Worm (Caenorhabditis elegans) whole organism, young adult: ENCODE results near the gene cpt-1.

Experiments
- B0336.3 ChIP-seq: fragments of 200-800 bp; sonication (Bioruptor generic); IDR thresholded peaks from 2 replicates; pipeline ENCODE4 v1.3.6; 2022; ENCODE audit warnings: missing genetic modification characterization, missing compliant biosample characterization
- F33H1.4 ChIP-seq: fragments of 200-800 bp; sonication (Bioruptor generic); IDR thresholded peaks from 2 replicates; pipeline ENCODE4 v1.3.6; 2022; ENCODE audit warnings: missing genetic modification reagents, missing genetic modification characterization, missing compliant biosample characterization
- F37B4.10 ChIP-seq: fragments of 200-800 bp; sonication (Bioruptor generic); IDR thresholded peaks from 2 replicates; pipeline ENCODE4 v1.3.6; 2022; ENCODE audit warnings: missing genetic modification characterization, missing compliant biosample characterization
- F49E8.2 ChIP-seq: sonication (generic microtip); optimal IDR thresholded peaks from 3 replicates; lab custom pipeline; 2017; ENCODE audit warnings: missing genetic modification characterization, mild to moderate bottlenecking, missing compliant biosample characterization, antibody characterized with exemption, moderate library complexity; ENCODE audit not compliant: insufficient read depth
- F52B5.7 ChIP-seq: sonication (generic microtip); optimal IDR thresholded peaks from 2 replicates; lab custom pipeline; 2016; ENCODE audit warnings: mild to moderate bottlenecking, missing genetic modification characterization, missing compliant biosample characterization
- F55B11.4 ChIP-seq: sonication (generic microtip); optimal IDR thresholded peaks from 2 replicates; lab custom pipeline; 2016; ENCODE audit warnings: missing compliant biosample characterization, missing genetic modification characterization, borderline replicate concordance; ENCODE audit not compliant: insufficient read depth
- F57C9.4 ChIP-seq: sonication (generic microtip); optimal IDR thresholded peaks from 2 replicates; lab custom pipeline; 2017; ENCODE audit warnings: mild to moderate bottlenecking, missing genetic modification characterization, missing compliant biosample characterization
- Y95B8A.8 ChIP-seq: fragments of 200-800 bp; sonication (Bioruptor generic); IDR thresholded peaks from 2 replicates; pipeline ENCODE4 v1.3.6; 2022; ENCODE audit warnings: missing genetic modification reagents, missing genetic modification characterization, missing compliant biosample characterization
- akir-1 ChIP-seq: fragments of 200-800 bp; sonication (Bioruptor generic); optimal IDR thresholded peaks from 2 replicates; lab custom pipeline; 2018; ENCODE audit warnings: mild to moderate bottlenecking, missing genetic modification characterization, moderate library complexity, missing compliant biosample characterization
- athp-1 ChIP-seq: sonication (generic microtip); optimal IDR thresholded peaks from 2 replicates; lab custom pipeline; 2017; ENCODE audit warnings: mild to moderate bottlenecking, missing genetic modification characterization, missing compliant biosample characterization
- attf-5 ChIP-seq: fragments of 200-800 bp; sonication (Bioruptor generic); optimal IDR thresholded peaks from 2 replicates; lab custom pipeline; 2018; ENCODE audit warnings: mild to moderate bottlenecking, missing genetic modification characterization, missing compliant biosample characterization
- bed-1 ChIP-seq: fragments of 200-800 bp; sonication (Bioruptor generic); IDR thresholded peaks from 2 replicates; pipeline ENCODE4 v1.3.6; 2022; ENCODE audit warnings: missing genetic modification reagents, missing genetic modification characterization, missing compliant biosample characterization
- cebp-1 ChIP-seq, 2 experiments: fragments of 200-800 bp in 1 of 2; sonication (Bioruptor generic) in 1 of 2; sonication (generic microtip) in 1 of 2; IDR thresholded peaks in 1 of 2; optimal IDR thresholded peaks in 1 of 2; 2 replicates each; pipeline versions ENCODE4 v1.3.6 to Lab custom; 2017 to 2022; ENCODE audit warnings: missing compliant biosample characterization in 2 of 2, missing genetic modification characterization in 2 of 2, mild to moderate bottlenecking in 1 of 2, missing genetic modification reagents in 1 of 2, moderate library complexity in 1 of 2
- ceh-100 ChIP-seq: fragments of 200-800 bp; sonication (Bioruptor generic); IDR thresholded peaks from 2 replicates; pipeline ENCODE4 v1.3.6; 2022; ENCODE audit warnings: missing genetic modification reagents, missing genetic modification characterization, missing compliant biosample characterization
- ceh-40 ChIP-seq: fragments of 200-800 bp; sonication (Bioruptor generic); IDR thresholded peaks from 2 replicates; pipeline ENCODE4 v1.3.6; 2022; ENCODE audit warnings: missing genetic modification characterization, missing compliant biosample characterization
- ceh-58 ChIP-seq: fragments of 200-800 bp; sonication (Bioruptor generic); IDR thresholded peaks from 2 replicates; pipeline ENCODE4 v1.3.6; 2022; ENCODE audit warnings: missing genetic modification characterization, missing compliant biosample characterization
- ceh-91 ChIP-seq: fragments of 200-800 bp; sonication (Bioruptor generic); IDR thresholded peaks from 2 replicates; pipeline ENCODE4 v1.3.6; 2022; ENCODE audit warnings: missing genetic modification reagents, missing genetic modification characterization, missing compliant biosample characterization
- chd-7 ChIP-seq: sonication (generic microtip); optimal IDR thresholded peaks from 2 replicates; lab custom pipeline; 2016; ENCODE audit warnings: mild to moderate bottlenecking, missing genetic modification characterization, moderate library complexity, missing compliant biosample characterization
- dox-1 ChIP-seq: fragments of 200-800 bp; sonication (Bioruptor generic); IDR thresholded peaks from 2 replicates; pipeline ENCODE4 v1.3.6; 2022; ENCODE audit warnings: missing genetic modification reagents, missing genetic modification characterization, missing compliant biosample characterization
- dpl-1 ChIP-seq: fragments of 150-350 bp; optimal IDR thresholded peaks from 2 replicates; lab custom pipeline; 2014; ENCODE audit warnings: missing biosample characterization, missing genetic modification reagents, missing genetic modification characterization
- efl-1 ChIP-seq: fragments of 150-350 bp; optimal IDR thresholded peaks from 2 replicates; lab custom pipeline; 2014; ENCODE audit warnings: missing biosample characterization, missing genetic modification reagents, missing genetic modification characterization
- egrh-3 ChIP-seq: fragments of 200-800 bp; sonication (Bioruptor generic); IDR thresholded peaks from 2 replicates; pipeline ENCODE4 v1.3.6; 2022; ENCODE audit warnings: missing genetic modification reagents, missing genetic modification characterization, missing compliant biosample characterization
- gei-17 ChIP-seq: fragments of 200-800 bp; sonication (Bioruptor generic); optimal IDR thresholded peaks from 2 replicates; lab custom pipeline; 2018; ENCODE audit warnings: mild to moderate bottlenecking, missing genetic modification characterization, missing compliant biosample characterization
- him-1 ChIP-seq: sonication (generic microtip); optimal IDR thresholded peaks from 2 replicates; lab custom pipeline; 2016; ENCODE audit warnings: missing genotype, missing genetic modification reagents, missing genetic modification characterization, missing compliant biosample characterization
- hrde-1 ChIP-seq: sonication (generic microtip); optimal IDR thresholded peaks from 2 replicates; lab custom pipeline; 2016; ENCODE audit warnings: missing genetic modification characterization, mild to moderate bottlenecking, missing compliant biosample characterization, moderate library complexity, missing genotype, missing genetic modification reagents, borderline replicate concordance
- lag-1 ChIP-seq: fragments of 200-800 bp; sonication (Bioruptor generic); IDR thresholded peaks from 2 replicates; pipeline ENCODE4 v1.3.6; 2022; ENCODE audit warnings: missing genetic modification reagents, missing genetic modification characterization, missing compliant biosample characterization
- lin-40 ChIP-seq: sonication (generic microtip); optimal IDR thresholded peaks from 2 replicates; lab custom pipeline; 2016; ENCODE audit warnings: missing genetic modification characterization, mild to moderate bottlenecking, missing compliant biosample characterization, missing genotype, missing genetic modification reagents
- lsl-1 ChIP-seq: fragments of 200-800 bp; sonication (Bioruptor generic); optimal IDR thresholded peaks from 2 replicates; lab custom pipeline; 2018; ENCODE audit warnings: mild to moderate bottlenecking, missing genetic modification characterization, moderate library complexity, missing compliant biosample characterization
- madf-3 ChIP-seq: fragments of 200-800 bp; sonication (Bioruptor generic); IDR thresholded peaks from 2 replicates; pipeline ENCODE4 v1.3.6; 2022; ENCODE audit warnings: missing genetic modification reagents, missing genetic modification characterization, missing compliant biosample characterization
- madf-6 ChIP-seq: fragments of 200-800 bp; sonication (Bioruptor generic); IDR thresholded peaks from 2 replicates; pipeline ENCODE4 v1.3.6; 2022; ENCODE audit warnings: missing genetic modification reagents, missing genetic modification characterization, missing compliant biosample characterization
- pbrm-1 ChIP-seq: fragments of 200-800 bp; sonication (Bioruptor generic); IDR thresholded peaks from 2 replicates; pipeline ENCODE4 v1.3.6; 2022; ENCODE audit warnings: missing genetic modification reagents, missing genetic modification characterization, missing compliant biosample characterization
- rec-8 ChIP-seq, 2 experiments: sonication (generic microtip); optimal IDR thresholded peaks; 2 replicates each; lab custom pipeline; 2016; ENCODE audit warnings: mild to moderate bottlenecking in 2 of 2, missing genetic modification characterization in 2 of 2, missing genetic modification reagents in 2 of 2, missing genotype in 2 of 2, missing biosample characterization in 1 of 2, missing compliant biosample characterization in 1 of 2, moderate library complexity in 1 of 2
- sdz-38 ChIP-seq: sonication (generic microtip); optimal IDR thresholded peaks from 2 replicates; lab custom pipeline; 2016; ENCODE audit warnings: missing genotype, missing genetic modification characterization, missing compliant biosample characterization
- sea-2 ChIP-seq: fragments of 200-800 bp; sonication (Bioruptor generic); IDR thresholded peaks from 2 replicates; pipeline ENCODE4 v1.3.6; 2022; ENCODE audit warnings: missing genetic modification characterization, missing compliant biosample characterization
- ztf-28 ChIP-seq: fragments of 200-800 bp; sonication (Bioruptor generic); IDR thresholded peaks from 2 replicates; pipeline ENCODE4 v1.3.6; 2022; ENCODE audit warnings: missing genetic modification reagents, missing genetic modification characterization, missing compliant biosample characterization
- ztf-6 ChIP-seq: fragments of 200-800 bp; sonication (Bioruptor generic); IDR thresholded peaks from 2 replicates; pipeline ENCODE4 v1.3.6; 2022; ENCODE audit warnings: missing genetic modification reagents, missing genetic modification characterization, missing compliant biosample characterization

Gene cpt-1

ce11 chrII:12738284-12739201 is 57.7 kb downstream of the cpt-1 start, which contains the start of gene pisy-1 (continued):
- TF ChIP-seq hrde-1 (no peak), attf-5 (GFP tag; lab: Kevin White, UChicago) (peak; percentile 19), ceh-58 (GFP tag; lab: Robert Waterston, UW) (0 out of 2 replicates have a peak, but pooled peaks have one; percentile 6), F49E8.2 (tag; lab: Kevin White, UChicago) (no peak), gei-17 (GFP tag; lab: Kevin White, UChicago) (no peak), sdz-38 (no peak), sea-2 (GFP tag; lab: Robert Waterston, UW) (no peak), dox-1 (no peak), madf-6 (GFP tag; lab: Robert Waterston, UW) (peak; percentile 28), F57C9.4 (tag; lab: Kevin White, UChicago) (no peak), lag-1 (no peak), ceh-40 (GFP tag; lab: Robert Waterston, UW) (0 out of 2 replicates have a peak, but pooled peaks have one; percentile 16), ztf-6 (GFP tag; lab: Robert Waterston, UW) (no peak), F33H1.4 (GFP tag; lab: Robert Waterston, UW) (peak; percentile 55), efl-1 (peak; percentile 13), B0336.3 (no peak), rec-8 (tag; optimal IDR thresholded peaks at IDR 0.05; lab: Kevin White, UChicago) (no peak), akir-1 (GFP tag; lab: Kevin White, UChicago) (no peak), bed-1 (GFP tag; lab: Robert Waterston, UW) (no peak), ceh-100 (GFP tag; lab: Robert Waterston, UW) (no peak), lsl-1 (GFP tag; lab: Kevin White, UChicago) (peak; percentile 14), lin-40 (tag; lab: Kevin White, UChicago) (no peak), Y95B8A.8 (no peak), him-1 (tag; lab: Kevin White, UChicago) (no peak), egrh-3 (GFP tag; lab: Robert Waterston, UW) (no peak), chd-7 (no peak), ceh-91 (no peak), F52B5.7 (no peak), dpl-1 (GFP tag; lab: Kevin White, UChicago) (peak; percentile 53), F37B4.10 (no peak), cebp-1 (GFP tag; IDR thresholded peaks at IDR 0.05; lab: Robert Waterston, UW) (no peak), cebp-1 (tag; optimal IDR thresholded peaks at IDR 0.05; lab: Kevin White, UChicago) (peak; percentile 51), athp-1 (peak; percentile 18), pbrm-1 (GFP tag; lab: Robert Waterston, UW) (peak; percentile 16; the same call in 1 of the 2 replicates), madf-3 (GFP tag; lab: Robert Waterston, UW) (peak; percentile 61), ztf-28 (no peak), F55B11.4 (tag; lab: Kevin White, UChicago) (no peak)
